Worm (Caenorhabditis elegans) whole organism, dauer: ENCODE measurements around the gene F54H12.5.

Source experiments
- unc-62 ChIP-seq: sonication (generic microtip); optimal IDR thresholded peaks from 2 replicates; lab custom pipeline; 2017; ENCODE audit warnings: missing biosample characterization, missing genetic modification reagents, missing genetic modification characterization

F54H12.5 gene

DNA sequence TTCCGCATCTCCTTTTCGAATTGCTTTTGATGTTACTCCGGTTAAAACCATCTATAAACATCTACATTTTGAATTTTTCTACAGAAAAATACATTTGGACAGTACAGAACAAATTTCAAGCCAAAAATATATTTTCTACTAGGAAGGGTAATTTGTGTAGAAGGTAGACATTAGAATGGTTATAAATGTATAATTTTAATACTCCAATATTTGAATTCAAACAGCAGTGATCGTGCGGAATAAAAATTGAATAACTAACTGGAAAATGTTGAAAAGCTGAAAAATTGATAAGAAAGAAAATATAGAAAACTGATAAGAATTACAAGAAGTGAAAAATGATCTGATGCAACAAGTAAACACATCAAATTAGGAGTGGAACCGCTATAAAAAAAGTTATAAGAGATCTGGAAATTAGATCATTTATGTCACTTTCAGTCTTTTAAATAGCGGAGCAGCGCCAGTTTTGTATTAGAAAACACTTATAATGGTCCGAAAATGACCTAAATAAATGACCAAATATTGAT lies 24.9 kb downstream of the F54H12.5 start, which contains the start of gene gsto-1:
Gene gsto-1 (minus strand): TSS at position 51 of the 524 bp plus-strand sequence.
- TF ChIP-seq unc-62 (GFP tag; lab: Kevin White, UChicago) = no peak

DNA sequence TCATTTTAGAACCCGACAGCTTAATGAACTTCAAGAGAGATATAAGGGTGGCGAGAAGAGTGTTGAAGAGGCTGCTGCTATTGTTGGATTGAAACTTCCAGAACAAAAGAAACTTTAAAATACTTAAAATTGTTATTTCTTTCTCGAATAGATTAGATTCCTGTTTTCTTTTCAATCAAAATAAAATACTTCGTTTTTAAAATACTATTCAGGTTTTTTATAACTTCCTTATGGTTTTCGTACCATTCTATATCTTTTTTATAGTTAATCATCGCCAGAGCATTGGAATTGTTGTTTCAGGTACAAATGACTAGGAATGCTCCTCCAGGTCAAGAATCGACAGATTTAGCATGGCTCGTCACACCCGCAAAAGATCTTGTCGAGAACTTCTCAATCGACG lies 30.5 kb downstream of the F54H12.5 start, which contains the start of gene kle-2:
Gene kle-2 (plus strand): TSS at position 301 of the 400 bp plus-strand sequence.
- no peak for TF ChIP-seq unc-62 (GFP tag; lab: Kevin White, UChicago)

DNA sequence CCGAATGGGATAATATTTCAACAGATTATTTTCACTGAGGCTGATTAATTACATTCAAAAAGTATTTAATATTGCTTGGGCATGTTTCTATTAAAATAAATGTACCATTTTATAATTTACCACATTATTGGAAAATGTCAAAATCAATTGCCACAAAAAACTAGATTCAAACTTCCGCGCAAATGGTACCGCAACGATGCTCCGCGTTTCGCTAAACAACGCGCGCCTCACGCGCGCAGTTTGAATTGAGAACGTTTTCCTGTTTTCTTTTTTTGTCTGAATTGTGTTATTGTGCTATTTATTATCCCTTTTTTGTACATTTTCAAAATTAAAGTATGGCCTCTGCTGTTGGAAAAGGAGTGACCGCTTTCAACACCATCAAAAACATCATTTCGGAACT lies 31.1 kb downstream of the F54H12.5 start, which contains the start of gene C29E4.12:
Gene C29E4.12 (plus strand): TSS at position 333 of the 400 bp plus-strand sequence.
- TF ChIP-seq unc-62 (GFP tag; lab: Kevin White, UChicago) = no peak

DNA sequence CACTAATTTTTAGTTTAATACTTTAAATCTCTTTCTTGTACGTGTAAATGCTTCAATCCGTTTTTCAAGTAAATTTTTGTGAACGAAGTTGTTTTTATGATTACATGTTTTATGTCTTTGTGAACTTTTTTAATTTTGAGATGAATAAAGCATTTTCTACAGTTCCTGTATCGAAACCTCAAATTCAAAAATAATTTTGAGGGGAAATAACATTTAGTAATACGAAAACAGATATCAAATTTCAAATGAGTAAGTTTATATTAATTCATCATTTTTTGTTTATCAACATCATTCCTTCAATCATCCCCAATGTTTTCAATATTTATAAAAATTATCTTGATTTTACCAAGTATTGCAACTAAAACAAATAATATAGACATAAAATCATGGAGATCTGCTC lies 34.4 kb downstream of the F54H12.5 start, which contains the start of gene C29E4.10:
Gene C29E4.10 (plus strand): TSS at position 301 of the 400 bp plus-strand sequence.
- TF ChIP-seq unc-62 (GFP tag; lab: Kevin White, UChicago) = no peak

DNA sequence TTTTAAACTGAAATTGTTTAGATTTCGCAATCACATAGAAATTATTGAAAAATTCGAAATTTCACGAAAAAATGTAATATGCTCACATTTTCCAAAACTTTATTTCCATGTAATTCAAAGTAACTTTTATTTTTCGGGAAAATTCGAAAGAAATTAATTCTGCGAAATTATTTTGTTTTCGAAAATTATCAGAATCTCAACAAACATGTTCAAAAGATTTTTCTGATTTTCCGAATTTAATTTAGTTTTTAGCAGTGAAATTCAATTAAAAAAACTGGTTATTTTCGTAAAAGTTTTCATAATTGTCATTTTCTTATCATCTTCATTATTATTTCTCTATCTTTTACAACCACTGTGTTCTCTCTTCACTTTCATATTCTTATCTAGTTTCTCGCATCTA lies 38.7 kb downstream of the F54H12.5 start, which contains the start of gene ran-2:
Gene ran-2 (plus strand): TSS at position 301 of the 400 bp plus-strand sequence.
- no peak for TF ChIP-seq unc-62 (GFP tag; lab: Kevin White, UChicago)

DNA sequence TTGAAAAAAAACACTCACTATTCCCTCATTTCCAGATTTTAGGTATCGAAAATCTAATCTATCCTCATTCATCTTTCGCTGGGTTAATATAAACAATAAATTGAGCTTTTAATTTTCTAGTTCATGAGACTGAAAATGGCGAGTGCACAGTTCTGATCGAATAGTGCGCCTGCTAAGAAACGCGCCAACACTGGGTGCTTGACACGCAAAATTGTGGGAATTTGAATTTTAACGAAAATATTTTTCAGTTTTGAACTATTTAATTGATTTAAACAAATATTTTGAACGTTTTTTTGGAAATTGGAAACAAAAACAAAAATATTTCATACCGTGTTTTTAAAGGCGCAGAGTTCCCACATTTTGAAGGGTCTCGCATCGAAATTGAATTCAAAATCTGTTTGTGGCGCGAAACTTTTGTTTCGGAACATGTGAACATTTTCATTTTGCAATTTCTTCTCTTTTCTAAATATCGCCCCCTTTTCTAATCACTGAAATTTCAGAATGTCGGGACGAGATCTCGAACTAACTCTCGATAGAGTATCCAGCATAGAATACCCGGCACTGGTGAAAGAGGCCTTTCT lies 43.3 kb downstream of the F54H12.5 start, which contains the start of the genes C29E4.13 and npp-15:
Gene C29E4.13 (minus strand): TSS at position 169 of the 581 bp plus-strand sequence.
Gene npp-15 (plus strand): TSS at position 495 of the 581 bp plus-strand sequence.
- TF ChIP-seq unc-62 (GFP tag; lab: Kevin White, UChicago) = no peak

DNA sequence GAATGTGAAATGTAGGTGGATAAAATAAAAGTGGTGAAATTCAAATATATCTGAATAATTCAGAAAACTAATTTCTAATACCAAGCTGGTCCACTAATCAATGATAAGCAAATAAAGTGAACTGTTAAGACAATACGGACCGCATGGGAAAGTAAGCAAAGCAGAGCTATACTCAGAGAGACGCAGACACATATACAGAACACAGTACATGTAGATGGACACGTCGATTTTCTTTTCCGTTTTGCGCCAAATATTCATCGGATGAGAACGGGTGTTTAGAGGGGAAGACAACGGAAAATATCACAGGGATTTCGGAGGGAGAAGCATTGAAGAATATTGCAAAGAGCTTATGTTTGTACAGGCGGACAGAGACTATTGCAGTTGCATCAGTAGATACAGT lies 46.0 kb downstream of the F54H12.5 start:
- no peak for TF ChIP-seq unc-62 (GFP tag; lab: Kevin White, UChicago)

DNA sequence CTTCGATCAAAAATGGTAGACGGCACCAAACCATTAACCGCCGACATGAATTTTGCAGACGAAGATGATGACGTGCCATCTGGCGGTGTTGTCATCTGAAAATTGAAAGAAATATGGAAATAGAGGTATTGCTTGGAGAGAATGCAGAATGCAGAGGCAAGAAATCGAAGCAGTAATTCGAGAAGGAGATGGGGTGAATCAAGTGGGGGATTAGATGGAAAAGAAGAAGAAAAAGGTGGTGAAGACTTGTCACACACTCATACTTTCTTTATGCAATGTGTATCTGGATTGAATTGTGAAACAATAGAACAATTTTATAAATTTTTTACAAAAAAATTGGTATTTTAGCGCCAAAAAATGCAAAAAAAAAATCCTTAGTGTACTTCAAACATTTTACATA lies 47.1 kb downstream of the F54H12.5 start, which contains the start of gene tag-250:
Gene tag-250 (minus strand): TSS at position 101 of the 400 bp plus-strand sequence.
- no peak for TF ChIP-seq unc-62 (GFP tag; lab: Kevin White, UChicago)

DNA sequence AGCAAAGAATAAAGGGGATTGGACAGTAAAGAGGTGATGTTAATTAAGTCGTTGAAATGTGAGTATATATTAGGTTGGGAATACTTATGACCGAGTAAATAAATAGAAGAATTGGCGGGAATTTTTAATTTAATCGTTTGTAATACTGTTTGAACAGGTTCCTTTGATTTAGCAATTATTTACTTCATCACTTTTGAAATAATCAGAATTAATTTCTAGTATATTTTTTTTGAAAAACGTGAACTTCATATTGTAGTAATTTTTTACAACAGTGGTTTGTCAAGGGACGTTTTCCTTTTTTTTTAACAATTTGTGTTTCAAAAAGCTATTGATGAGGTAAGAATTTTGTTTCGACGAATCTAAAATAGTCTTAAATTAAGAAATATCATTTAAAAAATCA lies 49.8 kb downstream of the F54H12.5 start, which contains the start of gene C29E4.17:
Gene C29E4.17 (plus strand): TSS at position 301 of the 400 bp plus-strand sequence.
- no peak for TF ChIP-seq unc-62 (GFP tag; lab: Kevin White, UChicago)
